Fruit fly (Drosophila melanogaster) whole organism, embryonic: ENCODE data around the gene CG14252.

Source experiments
- CG10321 ChIP-seq: fragments of 200-800 bp; sonication (Bioruptor generic); IDR thresholded peaks from 2 replicates; pipeline ENCODE4 v1.3.6; 2022; ENCODE audit warnings: missing biosample characterization, missing genetic modification characterization
- CG1647 ChIP-seq: fragments of 200-800 bp; sonication (Bioruptor generic); optimal IDR thresholded peaks from 3 replicates; lab custom pipeline; 2016; ENCODE audit warnings: missing biosample characterization, missing genetic modification characterization
- CG3995 ChIP-seq: fragments of 200-800 bp; sonication (Bioruptor generic); optimal IDR thresholded peaks from 3 replicates; lab custom pipeline; 2016; ENCODE audit warnings: missing biosample characterization, missing genetic modification characterization
- bsh ChIP-seq, 2 experiments: fragments of 200-800 bp; sonication (Bioruptor generic); optimal IDR thresholded peaks; 2 replicates each; lab custom pipeline; 2017 to 2018; ENCODE audit warnings: mild to moderate bottlenecking in 2 of 2, missing biosample characterization in 2 of 2, missing genetic modification characterization in 2 of 2, moderate library complexity in 1 of 2
- cwo ChIP-seq: fragments of 200-800 bp; sonication (Bioruptor generic); optimal IDR thresholded peaks from 3 replicates; lab custom pipeline; 2017; ENCODE audit warnings: missing biosample characterization, missing genetic modification characterization, mild to moderate bottlenecking, moderate library complexity, missing genetic modification reagents
- rib ChIP-seq: fragments of 200-800 bp; sonication (Bioruptor generic); IDR thresholded peaks from 2 replicates; pipeline ENCODE4 v1.3.6; 2022; ENCODE audit warnings: missing biosample characterization, missing genetic modification characterization

DNA sequence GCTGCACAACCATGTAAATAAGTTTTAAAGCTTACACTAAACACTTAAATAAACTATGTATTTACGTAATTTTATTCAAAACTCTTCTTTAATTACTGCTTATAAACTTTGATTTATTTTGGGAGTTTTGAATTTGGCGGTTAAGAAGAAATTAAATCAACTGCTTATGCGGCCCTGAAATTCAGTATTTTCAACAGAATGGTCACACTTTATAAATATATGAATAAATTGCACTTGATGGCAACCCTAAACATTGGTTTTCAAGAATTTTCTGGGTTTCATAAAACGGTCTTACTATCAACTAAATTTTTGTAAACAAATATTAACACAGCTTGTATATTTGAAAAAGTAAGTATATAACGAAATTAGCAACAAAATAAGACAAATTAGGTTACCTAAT, at the start of gene CG14252:
- no peak for TF ChIP-seq rib (GFP tag; lab: Robert Waterston, UW)
- no peak for TF ChIP-seq CG10321 (GFP tag; lab: Robert Waterston, UW)
- TF ChIP-seq CG1647 = no peak
- TF ChIP-seq cwo = no peak
- no peak for TF ChIP-seq bsh (GFP tag; optimal IDR thresholded peaks at IDR 0.05; lab: Kevin White, UChicago)
- TF ChIP-seq CG3995 (GFP tag; lab: Kevin White, UChicago) = no peak
